Fruit fly (Drosophila melanogaster): ENCODE data around the gene sni.

DNA sequence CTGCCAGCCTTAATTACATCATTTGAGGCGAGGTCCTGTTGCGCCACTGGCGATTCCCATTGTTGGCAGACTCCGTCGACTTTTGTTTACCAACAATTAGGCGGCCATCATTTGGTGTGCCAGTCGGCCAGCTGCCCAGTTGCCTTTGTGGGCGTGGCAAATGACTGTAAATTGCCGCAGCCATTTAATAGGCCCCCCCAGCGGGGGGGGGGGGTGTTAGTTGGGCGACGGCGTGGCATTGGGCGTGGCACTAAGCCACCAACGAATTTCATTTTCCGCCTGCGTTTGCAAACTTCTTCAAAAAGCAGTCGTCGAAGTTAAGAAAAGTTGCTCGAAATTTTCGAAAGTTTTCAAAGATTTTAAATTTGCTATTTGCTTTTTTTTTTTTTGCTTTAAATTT, 43.0 kb upstream of the sni start:
- no peak for TF ChIP-seq pan (optimal IDR thresholded peaks at IDR 0.05)
- TF ChIP-seq OdsH (GFP tag; optimal IDR thresholded peaks at IDR 0.05): no peak
- no peak for TF ChIP-seq Vsx2 (GFP tag; optimal IDR thresholded peaks at IDR 0.05; ENCODE audit: partially characterized antibody)
- no peak for TF ChIP-seq h (GFP tag; optimal IDR thresholded peaks at IDR 0.05)
- no peak for TF ChIP-seq Sp1 (GFP tag; optimal IDR thresholded peaks at IDR 0.05)
- TF ChIP-seq dmrt93B (GFP tag; optimal IDR thresholded peaks at IDR 0.05): no peak
- no peak for TF ChIP-seq Myc (optimal IDR thresholded peaks at IDR 0.05)
- TF ChIP-seq Hnf4 (GFP tag; optimal IDR thresholded peaks at IDR 0.05): no peak
- TF ChIP-seq psq (GFP tag; optimal IDR thresholded peaks at IDR 0.05): no peak
- no peak for TF ChIP-seq brk (GFP tag; optimal IDR thresholded peaks at IDR 0.05)
- no peak for TF ChIP-seq dl (GFP tag; optimal IDR thresholded peaks at IDR 0.05; ENCODE audit: insufficient read depth in 1 of 2, partially characterized antibody in 2 of 2)
- no peak for TF ChIP-seq usp (GFP tag; optimal IDR thresholded peaks at IDR 0.05)
